Fruit fly (Drosophila melanogaster) whole organism, embryonic: ENCODE data around the gene CG7675.

Experiments used
- Asciz ChIP-seq: fragments of 200-800 bp; sonication (Bioruptor generic); optimal IDR thresholded peaks from 2 replicates; lab custom pipeline; 2017; ENCODE audit warnings: missing biosample characterization, mild to moderate bottlenecking, missing genetic modification characterization, missing genetic modification reagents
- Atf-2 ChIP-seq: fragments of 200-800 bp; sonication (Bioruptor generic); optimal IDR thresholded peaks from 2 replicates; lab custom pipeline; 2016; ENCODE audit warnings: missing biosample characterization, missing genetic modification characterization
- B-H2 ChIP-seq: fragments of 200-800 bp; sonication (Bioruptor generic); optimal IDR thresholded peaks from 2 replicates; lab custom pipeline; 2018; ENCODE audit warnings: missing biosample characterization, mild to moderate bottlenecking, missing genetic modification characterization
- CG10147 ChIP-seq: fragments of 200-800 bp; sonication (Bioruptor generic); optimal IDR thresholded peaks from 2 replicates; lab custom pipeline; 2019; ENCODE audit warnings: missing biosample characterization, mild to moderate bottlenecking, missing genetic modification characterization, moderate library complexity
- CG1024 ChIP-seq: fragments of 200-800 bp; sonication (Bioruptor generic); IDR thresholded peaks from 2 replicates; pipeline ENCODE4 v1.3.6; 2022; ENCODE audit warnings: missing biosample characterization, missing genetic modification characterization
- CG10565 ChIP-seq: fragments of 200-800 bp; sonication (Bioruptor generic); optimal IDR thresholded peaks from 3 replicates; lab custom pipeline; 2016; ENCODE audit warnings: missing biosample characterization, mild to moderate bottlenecking, missing genetic modification characterization
- CG14860 ChIP-seq: fragments of 200-800 bp; sonication (Bioruptor generic); IDR thresholded peaks from 3 replicates; pipeline ENCODE4 v1.3.6; 2022; ENCODE audit warnings: missing biosample characterization, missing genetic modification characterization; ENCODE audit not compliant: partially characterized antibody
- CG16813 ChIP-seq: fragments of 200-800 bp; sonication (Bioruptor generic); IDR thresholded peaks from 3 replicates; pipeline ENCODE4 v1.3.6; 2022; ENCODE audit warnings: missing biosample characterization, missing genetic modification characterization; ENCODE audit not compliant: partially characterized antibody
- CG17186 ChIP-seq: fragments of 200-800 bp; sonication (Bioruptor generic); optimal IDR thresholded peaks from 3 replicates; lab custom pipeline; 2017; ENCODE audit warnings: missing biosample characterization, missing genetic modification reagents, missing genetic modification characterization
- CG17802 ChIP-seq: fragments of 200-800 bp; sonication (Bioruptor generic); optimal IDR thresholded peaks from 2 replicates; lab custom pipeline; 2018; ENCODE audit warnings: missing biosample characterization, mild to moderate bottlenecking, missing genetic modification characterization, moderate library complexity
- CG17829 ChIP-seq: fragments of 200-800 bp; optimal IDR thresholded peaks from 2 replicates; lab custom pipeline; 2019; ENCODE audit warnings: missing biosample characterization, mild to moderate bottlenecking, missing genetic modification characterization, moderate library complexity
- CG2712 ChIP-seq: fragments of 200-800 bp; optimal IDR thresholded peaks from 3 replicates; lab custom pipeline; 2019; ENCODE audit warnings: missing biosample characterization, mild to moderate bottlenecking, missing genetic modification characterization, moderate library complexity
- CG2875 ChIP-seq: fragments of 200-800 bp; sonication (Bioruptor generic); optimal IDR thresholded peaks from 2 replicates; lab custom pipeline; 2017; ENCODE audit warnings: missing biosample characterization, mild to moderate bottlenecking, missing genetic modification characterization, missing genetic modification reagents
- CG2889 ChIP-seq: fragments of 200-800 bp; sonication (Bioruptor generic); IDR thresholded peaks from 3 replicates; pipeline ENCODE4 v1.3.6; 2022; ENCODE audit warnings: missing biosample characterization, missing genetic modification characterization
- CG3163 ChIP-seq: fragments of 200-800 bp; sonication (Bioruptor generic); optimal IDR thresholded peaks from 3 replicates; lab custom pipeline; 2016; ENCODE audit warnings: missing biosample characterization, missing genetic modification characterization
- CG3838 ChIP-seq: fragments of 200-800 bp; sonication (Bioruptor generic); optimal IDR thresholded peaks from 3 replicates; lab custom pipeline; 2016; ENCODE audit warnings: missing biosample characterization, missing genetic modification characterization
- CG4404 ChIP-seq: fragments of 200-800 bp; sonication (Bioruptor generic); IDR thresholded peaks from 2 replicates; pipeline ENCODE4 v1.3.6; 2022; ENCODE audit warnings: missing biosample characterization, missing genetic modification characterization
- CG6791 ChIP-seq: fragments of 200-800 bp; sonication (Bioruptor generic); IDR thresholded peaks from 3 replicates; pipeline ENCODE4 v1.3.6; 2022; ENCODE audit warnings: missing biosample characterization, missing genetic modification characterization; ENCODE audit not compliant: partially characterized antibody
- CG7556 ChIP-seq: fragments of 200-800 bp; sonication (Bioruptor generic); optimal IDR thresholded peaks from 2 replicates; lab custom pipeline; 2017; ENCODE audit warnings: missing biosample characterization, mild to moderate bottlenecking, missing genetic modification characterization
- Dbx ChIP-seq: fragments of 200-800 bp; sonication (Bioruptor generic); IDR thresholded peaks from 3 replicates; pipeline ENCODE4 v1.3.6; 2022; ENCODE audit warnings: missing biosample characterization, missing genetic modification characterization
- Dek ChIP-seq: fragments of 200-800 bp; sonication (Bioruptor generic); optimal IDR thresholded peaks from 3 replicates; lab custom pipeline; 2019; ENCODE audit warnings: missing biosample characterization, mild to moderate bottlenecking, missing genetic modification characterization, moderate library complexity
- Dip2 ChIP-seq: fragments of 200-800 bp; sonication (Bioruptor generic); IDR thresholded peaks from 2 replicates; pipeline ENCODE4 v1.3.6; 2022; ENCODE audit warnings: missing biosample characterization, missing genetic modification characterization
- Dp ChIP-seq: fragments of 200-800 bp; sonication (Bioruptor generic); optimal IDR thresholded peaks from 2 replicates; lab custom pipeline; 2018; ENCODE audit warnings: missing biosample characterization, mild to moderate bottlenecking, missing genetic modification characterization, moderate library complexity
- H15 ChIP-seq: fragments of 200-800 bp; sonication (Bioruptor generic); IDR thresholded peaks from 3 replicates; pipeline ENCODE4 v1.3.6; 2022; ENCODE audit warnings: missing biosample characterization, missing genetic modification characterization
- HLH4C ChIP-seq: fragments of 200-800 bp; sonication (Bioruptor generic); IDR thresholded peaks from 3 replicates; pipeline ENCODE4 v1.3.6; 2022; ENCODE audit warnings: missing biosample characterization, missing genetic modification characterization; ENCODE audit not compliant: partially characterized antibody
- Hr78 ChIP-seq, 2 experiments: fragments of 200-800 bp in 1 of 2; fragments of >200 bp in 1 of 2; sonication (Bioruptor generic) in 1 of 2; optimal IDR thresholded peaks; 2 replicates each; lab custom pipeline; 2017 to 2019; ENCODE audit warnings: missing biosample characterization in 2 of 2, missing genetic modification characterization in 2 of 2, mild to moderate bottlenecking in 1 of 2, moderate library complexity in 1 of 2
- Nf-YA ChIP-seq: fragments of 200-800 bp; sonication (Bioruptor generic); IDR thresholded peaks from 2 replicates; pipeline ENCODE4 v1.3.6; 2022; ENCODE audit warnings: missing biosample characterization, missing genetic modification characterization
- PHDP ChIP-seq: fragments of 200-800 bp; sonication (Bioruptor generic); optimal IDR thresholded peaks from 3 replicates; lab custom pipeline; 2018; ENCODE audit warnings: missing biosample characterization, mild to moderate bottlenecking, missing genetic modification characterization, moderate library complexity
- Rx ChIP-seq: fragments of 200-800 bp; sonication (Bioruptor generic); IDR thresholded peaks from 2 replicates; pipeline ENCODE4 v1.3.6; 2022; ENCODE audit warnings: missing biosample characterization, missing genetic modification characterization
- Sox102F ChIP-seq: fragments of 200-800 bp; sonication (Bioruptor generic); optimal IDR thresholded peaks from 2 replicates; lab custom pipeline; 2018; ENCODE audit warnings: missing biosample characterization, mild to moderate bottlenecking, missing genetic modification characterization, moderate library complexity
- Tbp ChIP-seq: fragments of >200 bp; optimal IDR thresholded peaks from 2 replicates; lab custom pipeline; 2018; ENCODE audit warnings: missing biosample characterization, missing genetic modification characterization
- Usf ChIP-seq: fragments of 200-800 bp; sonication (Bioruptor generic); optimal IDR thresholded peaks from 2 replicates; lab custom pipeline; 2017; ENCODE audit warnings: missing genotype, missing biosample characterization, missing genetic modification characterization
- bbx ChIP-seq: fragments of 200-800 bp; sonication (Bioruptor generic); IDR thresholded peaks from 2 replicates; pipeline ENCODE4 v1.3.6; 2022; ENCODE audit warnings: missing biosample characterization, missing genetic modification characterization; ENCODE audit not compliant: partially characterized antibody
- bigmax ChIP-seq: fragments of 200-800 bp; sonication (Bioruptor generic); optimal IDR thresholded peaks from 2 replicates; lab custom pipeline; 2018; ENCODE audit warnings: missing biosample characterization, mild to moderate bottlenecking, missing genetic modification characterization
- btn ChIP-seq: fragments of 200-800 bp; sonication (Bioruptor generic); optimal IDR thresholded peaks from 2 replicates; lab custom pipeline; 2016; ENCODE audit warnings: missing biosample characterization, missing genetic modification characterization
- disco-r ChIP-seq: fragments of 200-800 bp; sonication (Bioruptor generic); optimal IDR thresholded peaks from 2 replicates; lab custom pipeline; 2016; ENCODE audit warnings: missing biosample characterization, missing genetic modification characterization
- eyg ChIP-seq: fragments of 200-800 bp; sonication (Bioruptor generic); optimal IDR thresholded peaks from 3 replicates; lab custom pipeline; 2016; ENCODE audit warnings: missing biosample characterization, missing genetic modification characterization
- gro ChIP-seq: fragments of 200-800 bp; sonication (Bioruptor generic); optimal IDR thresholded peaks from 2 replicates; lab custom pipeline; 2016; ENCODE audit warnings: missing biosample characterization, missing genetic modification characterization
- hth ChIP-seq: fragments of >200 bp; optimal IDR thresholded peaks from 2 replicates; lab custom pipeline; 2017; ENCODE audit warnings: inconsistent platforms
- inv ChIP-seq: fragments of 200-800 bp; sonication (Bioruptor generic); IDR thresholded peaks from 2 replicates; pipeline ENCODE4 v1.3.6; 2022; ENCODE audit warnings: missing biosample characterization, missing genetic modification characterization; ENCODE audit not compliant: partially characterized antibody
- lbe ChIP-seq: fragments of 200-800 bp; sonication (Bioruptor generic); optimal IDR thresholded peaks from 2 replicates; lab custom pipeline; 2016; ENCODE audit warnings: missing biosample characterization, mild to moderate bottlenecking, missing genetic modification characterization
- luna ChIP-seq: fragments of 200-800 bp; sonication (Bioruptor generic); optimal IDR thresholded peaks from 2 replicates; lab custom pipeline; 2016; ENCODE audit warnings: missing biosample characterization, missing genetic modification characterization
- mirr ChIP-seq: fragments of 200-800 bp; sonication (Bioruptor generic); optimal IDR thresholded peaks from 3 replicates; lab custom pipeline; 2018; ENCODE audit warnings: missing biosample characterization, mild to moderate bottlenecking, missing genetic modification characterization
- p53 ChIP-seq: fragments of 200-800 bp; sonication (Bioruptor generic); optimal IDR thresholded peaks from 2 replicates; lab custom pipeline; 2016; ENCODE audit warnings: missing biosample characterization, missing genetic modification characterization
- pnt ChIP-seq: fragments of 200-800 bp; sonication (Bioruptor generic); optimal IDR thresholded peaks from 3 replicates; lab custom pipeline; 2016; ENCODE audit warnings: missing biosample characterization, missing genetic modification characterization
- sens ChIP-seq: fragments of 200-800 bp; sonication (Bioruptor generic); peaks from one replicate; lab custom pipeline; 2016; ENCODE audit warnings: missing biosample characterization, missing genetic modification characterization
- sr ChIP-seq: fragments of 200-800 bp; sonication (Bioruptor generic); IDR thresholded peaks from 3 replicates; pipeline ENCODE4 v1.3.6; 2022; ENCODE audit warnings: missing biosample characterization, missing genetic modification characterization
- zen ChIP-seq: fragments of 200-800 bp; sonication (Bioruptor generic); optimal IDR thresholded peaks from 3 replicates; lab custom pipeline; 2018; ENCODE audit warnings: missing biosample characterization, mild to moderate bottlenecking, missing genetic modification characterization, moderate library complexity

Gene CG7675

dm6 chr3R:18365978-18366643 is 14.9 kb downstream of the CG7675 start, which contains the start of the genes WRNexo and Nup43 (continued):
- TF ChIP-seq sens (GFP tag; lab: Kevin White, UChicago) = peak; percentile 90
- no peak for TF ChIP-seq CG10147
- peak; percentile 12 for TF ChIP-seq zen (tag; lab: Kevin White, UChicago)
- peak; percentile 30; the same call in 1 of the 2 replicates for TF ChIP-seq CG4404 (GFP tag; lab: Robert Waterston, UW)
- no peak for TF ChIP-seq Usf (GFP tag; lab: Kevin White, UChicago)
- no peak for TF ChIP-seq HLH4C
- TF ChIP-seq CG3838 (GFP tag; lab: Kevin White, UChicago) = no peak
- TF ChIP-seq inv (GFP tag; lab: Robert Waterston, UW) = no peak
- 0 out of 2 replicates have a peak, but pooled peaks have one; percentile 24 for TF ChIP-seq CG1024 (GFP tag; lab: Robert Waterston, UW)
- TF ChIP-seq CG6791 (GFP tag; lab: Robert Waterston, UW) = no peak
- TF ChIP-seq B-H2 (GFP tag; lab: Kevin White, UChicago) = no peak
- TF ChIP-seq Hr78 (GFP tag; optimal IDR thresholded peaks at IDR 0.05; lab: Kevin White, UChicago) = no peak
- no peak for TF ChIP-seq CG14860
- no peak for TF ChIP-seq CG17802 (tag; lab: Kevin White, UChicago)
- no peak for TF ChIP-seq CG10565 (GFP tag; lab: Kevin White, UChicago)
- no peak for TF ChIP-seq sr (GFP tag; lab: Robert Waterston, UW)
- no peak for TF ChIP-seq CG2889 (GFP tag; lab: Robert Waterston, UW)
- TF ChIP-seq Atf-2 (GFP tag; lab: Kevin White, UChicago) = no peak
- TF ChIP-seq Dip2 (GFP tag; lab: Robert Waterston, UW) = no peak
- no peak for TF ChIP-seq disco-r (GFP tag; lab: Kevin White, UChicago)
- no peak for TF ChIP-seq bbx
- no peak for TF ChIP-seq Tbp
- TF ChIP-seq H15 (GFP tag; lab: Robert Waterston, UW) = 0 out of 3 replicates have a peak, but pooled peaks have one; percentile 31
- no peak for TF ChIP-seq mirr (GFP tag; lab: Kevin White, UChicago)
- TF ChIP-seq PHDP = no peak
- no peak for TF ChIP-seq CG16813
- TF ChIP-seq CG2875 = no peak
- TF ChIP-seq CG17829 (tag; lab: Kevin White, UChicago) = peak; percentile 45
- TF ChIP-seq eyg = no peak
- TF ChIP-seq lbe (GFP tag; lab: Kevin White, UChicago) = no peak
- TF ChIP-seq gro = no peak
- TF ChIP-seq hth (lab: Kevin White, UChicago) = no peak
- 0 out of 2 replicates have a peak, but pooled peaks have one; percentile 20 for TF ChIP-seq Rx (GFP tag; lab: Robert Waterston, UW)
- no peak for TF ChIP-seq btn (GFP tag; lab: Kevin White, UChicago)
- TF ChIP-seq bigmax = no peak
- peak; percentile 53 for TF ChIP-seq CG2712 (tag; lab: Kevin White, UChicago)
- TF ChIP-seq Dek = no peak
- peak; percentile 13 for TF ChIP-seq pnt (GFP tag; lab: Kevin White, UChicago)
- no peak for TF ChIP-seq CG17186 (GFP tag; lab: Kevin White, UChicago)
- TF ChIP-seq CG7556 (GFP tag; lab: Kevin White, UChicago) = no peak
- no peak for TF ChIP-seq Dbx
- TF ChIP-seq Nf-YA (GFP tag; lab: Robert Waterston, UW) = no peak
- TF ChIP-seq p53 (GFP tag; lab: Kevin White, UChicago) = no peak
- no peak for TF ChIP-seq luna (GFP tag; lab: Kevin White, UChicago)
- TF ChIP-seq Asciz (GFP tag; lab: Kevin White, UChicago) = no peak
- no peak for TF ChIP-seq Sox102F
- no peak for TF ChIP-seq CG3163
- peak; percentile 68 for TF ChIP-seq Dp (GFP tag; lab: Kevin White, UChicago)
